Fruit fly (Drosophila melanogaster) S2 (cell line): ENCODE measurements around the gene sowah.

Experiments used
- CG8478 ChIP-seq: fragments of >200 bp; optimal IDR thresholded peaks from 2 replicates; lab custom pipeline; 2018
- CTCF ChIP-seq, 2 experiments: fragments of >200 bp; optimal IDR thresholded peaks; 2 replicates each; lab custom pipeline; 2018

DNA sequence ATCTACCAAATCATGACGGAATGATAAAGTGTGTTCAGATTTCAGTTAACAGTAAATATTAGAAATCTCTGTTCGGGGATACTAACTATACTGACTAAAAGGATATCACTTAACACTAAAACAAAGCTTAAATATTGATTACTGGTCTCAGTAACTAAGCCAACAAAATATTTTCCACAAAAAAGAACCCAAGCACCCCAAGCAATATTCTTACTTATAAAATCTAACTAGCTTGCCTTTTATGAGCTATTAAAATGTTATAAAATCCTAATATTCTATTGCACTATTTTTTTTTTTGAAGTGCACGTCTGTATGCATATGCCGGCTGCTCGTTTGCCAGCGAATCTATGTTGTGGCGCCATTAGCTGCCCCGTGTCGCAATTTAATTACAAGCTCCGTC lies 22.9 kb downstream of the sowah start:
- no peak for TF ChIP-seq CTCF (optimal IDR thresholded peaks at IDR 0.05; lab: Kevin White, UChicago)
- TF ChIP-seq CG8478 (lab: Kevin White, UChicago), result no peak
